Fruit fly (Drosophila melanogaster): ENCODE measurements around the gene CG5849.

Gene CG5849

DNA sequence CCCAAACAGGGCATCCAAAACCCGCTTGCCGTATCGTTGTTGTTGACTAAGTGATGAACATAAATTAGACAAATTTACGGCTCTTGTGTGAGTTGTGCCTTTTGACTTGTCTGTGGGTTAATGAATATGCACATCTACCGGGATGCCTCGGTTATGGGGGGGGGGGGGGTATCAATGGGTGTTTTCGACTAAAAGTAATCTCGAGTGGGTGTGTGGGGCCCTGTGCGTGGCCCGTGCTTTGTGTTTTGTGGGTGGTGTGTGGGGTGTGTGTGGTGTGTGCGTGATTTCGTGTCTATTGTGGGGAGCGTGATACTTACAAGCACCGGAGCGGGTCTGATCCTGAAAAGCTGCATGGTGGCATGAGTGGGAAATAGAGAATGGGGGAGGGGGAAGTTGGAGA lies 50.5 kb downstream of the CG5849 start:
- TF ChIP-seq Lpt (GFP tag; optimal IDR thresholded peaks at IDR 0.05) = no peak
- no peak for TF ChIP-seq Hr4 (GFP tag; optimal IDR thresholded peaks at IDR 0.05)
- TF ChIP-seq achi (GFP tag; optimal IDR thresholded peaks at IDR 0.05) = no peak
- no peak for TF ChIP-seq Sox15 (GFP tag; optimal IDR thresholded peaks at IDR 0.05)
- TF ChIP-seq CG8319 (GFP tag; optimal IDR thresholded peaks at IDR 0.05) = no peak
- TF ChIP-seq CG15336 (GFP tag; IDR thresholded peaks at IDR 0.05) = no peak
- TF ChIP-seq fd59A (GFP tag; optimal IDR thresholded peaks at IDR 0.05) = no peak
- TF ChIP-seq vri (GFP tag; optimal IDR thresholded peaks at IDR 0.05) = no peak
- TF ChIP-seq CG1621 (tag; optimal IDR thresholded peaks at IDR 0.05) = no peak
- no peak for TF ChIP-seq pdm3 (GFP tag; optimal IDR thresholded peaks at IDR 0.05)
- TF ChIP-seq esn (GFP tag; optimal IDR thresholded peaks at IDR 0.05) = no peak
- TF ChIP-seq fd85E (GFP tag; optimal IDR thresholded peaks at IDR 0.05) = no peak
- no peak for TF ChIP-seq fkh (GFP tag; optimal IDR thresholded peaks at IDR 0.05)
- TF ChIP-seq CG6276 (GFP tag; optimal IDR thresholded peaks at IDR 0.05) = no peak
- no peak for TF ChIP-seq CG9139 (GFP tag; optimal IDR thresholded peaks at IDR 0.05)
- TF ChIP-seq Ets96B (tag; optimal IDR thresholded peaks at IDR 0.05) = no peak
- TF ChIP-seq CG7368 (GFP tag; optimal IDR thresholded peaks at IDR 0.05) = no peak
- no peak for TF ChIP-seq Ets21C (GFP tag; optimal IDR thresholded peaks at IDR 0.05)
- TF ChIP-seq spab (GFP tag; optimal IDR thresholded peaks at IDR 0.05) = no peak
- TF ChIP-seq CG10631 (GFP tag; optimal IDR thresholded peaks at IDR 0.05) = no peak

DNA sequence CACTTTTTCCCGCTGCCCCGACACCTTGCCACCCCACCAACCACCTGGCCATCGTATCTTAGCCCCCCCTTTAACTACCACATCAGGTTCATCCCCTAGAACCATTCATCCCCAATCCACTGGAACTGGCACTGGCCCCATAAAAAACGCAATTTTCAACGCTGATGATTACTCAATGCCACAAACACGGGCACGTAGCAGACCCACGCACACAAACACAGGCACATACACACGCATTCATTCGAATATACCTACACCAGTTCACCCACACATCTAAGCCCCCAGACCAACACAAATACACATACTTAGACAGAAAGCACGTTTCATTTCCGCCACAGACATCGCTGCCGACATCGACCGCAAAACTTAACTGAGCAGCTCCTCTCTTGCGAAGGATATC lies 53.9 kb downstream of the CG5849 start:
- no peak for TF ChIP-seq Eip78C (GFP tag)
- no peak for TF ChIP-seq eg (GFP tag; IDR thresholded peaks at IDR 0.05)
- TF ChIP-seq Lpt (GFP tag; optimal IDR thresholded peaks at IDR 0.05) = no peak
- no peak for TF ChIP-seq Smox (GFP tag; optimal IDR thresholded peaks at IDR 0.05)
- TF ChIP-seq CG6276 (GFP tag; optimal IDR thresholded peaks at IDR 0.05) = no peak
- no peak for TF ChIP-seq Ets96B (tag; optimal IDR thresholded peaks at IDR 0.05)
- no peak for TF ChIP-seq achi (GFP tag; optimal IDR thresholded peaks at IDR 0.05)
- TF ChIP-seq fd85E (GFP tag; optimal IDR thresholded peaks at IDR 0.05) = no peak
- TF ChIP-seq Eip93F (GFP tag; optimal IDR thresholded peaks at IDR 0.05) = no peak
- TF ChIP-seq fd59A (GFP tag; optimal IDR thresholded peaks at IDR 0.05) = no peak
- no peak for TF ChIP-seq CG8632 (GFP tag; optimal IDR thresholded peaks at IDR 0.05)
- TF ChIP-seq cyc (GFP tag; optimal IDR thresholded peaks at IDR 0.05) = no peak
- no peak for TF ChIP-seq lz (GFP tag; optimal IDR thresholded peaks at IDR 0.05)
- no peak for TF ChIP-seq svp (GFP tag)
- no peak for TF ChIP-seq CG31627 (GFP tag; optimal IDR thresholded peaks at IDR 0.05)
- TF ChIP-seq CG11762 (GFP tag; optimal IDR thresholded peaks at IDR 0.05; ENCODE audit: insufficient read depth) = no peak
